Fruit fly (Drosophila melanogaster) whole organism: ENCODE data around the gene ZnT63C.

ENCODE experiments used
- Dll ChIP-seq: fragments of >200 bp; optimal IDR thresholded peaks from 2 replicates; lab custom pipeline; 2017
- EcR ChIP-seq, 2 experiments: fragments of >200 bp; optimal IDR thresholded peaks; 2 replicates each; lab custom pipeline; 2017; ENCODE audit warnings: missing biosample characterization in 2 of 2, missing genetic modification characterization in 2 of 2, missing genetic modification reagents in 2 of 2
- usp ChIP-seq: fragments of >200 bp; optimal IDR thresholded peaks from 2 replicates; lab custom pipeline; 2017; ENCODE audit warnings: missing biosample characterization, missing genetic modification characterization, mixed read lengths

- TF ChIP-seq usp (GFP tag; lab: Kevin White, UChicago) (no peak), Dll (no peak), EcR (GFP tag; optimal IDR thresholded peaks at IDR 0.05; lab: Kevin White, UChicago) (no peak)
Observed at dm6 chr3L:3303534-3304459, at the start of gene ZnT63C.
